Fruit fly (Drosophila melanogaster) Kc167 (cell line): ENCODE data around the gene kni.

Source experiments
- Myc ChIP-seq: fragments of >200 bp; optimal IDR thresholded peaks from 2 replicates; lab custom pipeline; 2017; ENCODE audit warnings: missing external identifiers
- Sin3A ChIP-seq: fragments of >200 bp; optimal IDR thresholded peaks from 2 replicates; lab custom pipeline; 2018; ENCODE audit warnings: missing external identifiers
- h ChIP-seq: fragments of >200 bp; optimal IDR thresholded peaks from 3 replicates; lab custom pipeline; 2018; ENCODE audit warnings: missing external identifiers
- insv ChIP-seq: fragments of >200 bp; optimal IDR thresholded peaks from 3 replicates; lab custom pipeline; 2018; ENCODE audit warnings: missing external identifiers
- psq ChIP-seq: fragments of >200 bp; optimal IDR thresholded peaks from 2 replicates; lab custom pipeline; 2017; ENCODE audit warnings: missing external identifiers
- ttk ChIP-seq: sonication (Bioruptor generic); optimal IDR thresholded peaks from 2 replicates; lab custom pipeline; 2017; ENCODE audit warnings: missing external identifiers

The kni gene

DNA sequence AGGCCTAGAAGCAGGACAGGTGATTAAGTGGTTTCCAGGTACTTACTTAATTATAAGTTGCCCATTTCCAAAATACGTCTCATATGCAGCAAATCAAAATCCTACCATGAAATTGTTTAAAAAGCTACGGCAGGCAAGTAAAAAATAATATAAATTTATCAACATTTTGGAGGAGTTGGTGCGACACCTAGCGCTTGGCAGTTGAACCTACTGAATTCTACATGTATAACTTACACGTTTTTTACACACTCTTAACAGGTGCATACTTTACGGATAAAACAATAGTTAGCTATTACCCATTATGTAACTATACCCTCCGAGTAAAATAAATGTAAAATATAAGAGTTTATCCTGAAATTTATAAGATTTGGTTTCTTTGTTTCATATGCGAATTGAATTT is 16.2 kb upstream of the kni start:
- no peak for TF ChIP-seq psq (lab: Kevin White, UChicago)
- TF ChIP-seq Myc: no peak
- TF ChIP-seq insv (lab: Kevin White, UChicago): no peak
- TF ChIP-seq Sin3A (lab: Kevin White, UChicago): no peak

dm6 chr3L:20710475-20711177 is 15.4 kb upstream of the kni start:
- TF ChIP-seq psq (lab: Kevin White, UChicago) (no peak), insv (lab: Kevin White, UChicago) (no peak), Sin3A (lab: Kevin White, UChicago) (no peak), ttk (lab: Kevin White, UChicago) (no peak), Myc (no peak), h (lab: Kevin White, UChicago) (no peak)

DNA sequence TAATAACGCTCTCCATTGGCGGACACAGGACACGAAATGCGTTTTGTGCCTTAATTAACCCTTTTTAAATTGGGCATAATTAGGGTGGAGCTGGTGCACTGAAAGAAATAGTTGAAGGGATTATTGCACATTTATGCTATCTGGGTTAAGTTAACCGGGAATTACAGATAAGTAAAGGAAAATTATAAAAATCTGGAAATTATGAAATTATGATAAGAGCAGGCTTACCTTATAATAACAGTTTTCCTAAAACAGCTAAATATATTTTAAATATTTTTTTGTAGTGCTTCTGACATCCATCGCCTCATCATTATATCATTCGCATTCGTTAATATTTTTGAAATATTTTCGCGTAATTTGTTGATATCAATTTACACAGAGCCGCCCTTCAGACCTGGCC is 12.0 kb upstream of the kni start:
- TF ChIP-seq Sin3A (lab: Kevin White, UChicago) (no peak), psq (lab: Kevin White, UChicago) (no peak), Myc (no peak), ttk (lab: Kevin White, UChicago) (no peak), h (lab: Kevin White, UChicago) (no peak), insv (lab: Kevin White, UChicago) (no peak)

- TF ChIP-seq h (lab: Kevin White, UChicago): no peak
- TF ChIP-seq insv (lab: Kevin White, UChicago): no peak
- TF ChIP-seq ttk (lab: Kevin White, UChicago): no peak
- TF ChIP-seq Myc: no peak
- no peak for TF ChIP-seq Sin3A (lab: Kevin White, UChicago)
- no peak for TF ChIP-seq psq (lab: Kevin White, UChicago)
Measured at dm6 chr3L:20700660-20701059, 5.5 kb upstream of the kni start.

DNA sequence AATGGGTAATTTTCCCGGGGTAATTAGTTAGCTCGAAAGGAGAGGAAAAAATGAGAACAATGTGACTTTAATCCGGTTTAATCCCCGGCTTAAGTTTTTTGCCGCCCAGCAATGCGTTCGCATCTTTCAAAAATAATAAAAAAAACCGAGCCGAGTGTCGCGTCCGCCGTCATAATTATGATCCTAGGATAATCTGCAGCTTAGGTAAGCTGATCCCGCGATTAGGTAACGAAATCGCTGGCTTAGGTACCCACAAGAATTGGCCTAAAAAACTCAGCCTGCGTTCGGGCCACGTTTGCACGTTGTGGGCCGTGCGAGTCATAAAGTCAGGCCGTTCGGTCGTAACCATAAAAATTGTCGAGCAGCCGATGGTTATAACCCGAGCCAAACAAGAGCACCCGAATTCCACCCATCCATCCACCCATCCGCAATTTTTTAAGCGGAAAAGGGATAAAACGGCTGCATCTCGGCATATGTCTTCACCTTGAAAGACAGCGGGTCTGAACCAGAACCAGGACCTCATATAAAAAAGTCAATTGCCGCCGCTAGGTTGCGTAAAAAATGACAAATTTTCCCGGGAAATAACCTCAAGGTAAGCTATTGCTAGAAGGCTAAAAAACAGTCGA is 2.1 kb upstream of the kni start:
- TF ChIP-seq Sin3A (lab: Kevin White, UChicago) (no peak), h (lab: Kevin White, UChicago) (no peak), Myc (no peak), ttk (lab: Kevin White, UChicago) (no peak)

DNA sequence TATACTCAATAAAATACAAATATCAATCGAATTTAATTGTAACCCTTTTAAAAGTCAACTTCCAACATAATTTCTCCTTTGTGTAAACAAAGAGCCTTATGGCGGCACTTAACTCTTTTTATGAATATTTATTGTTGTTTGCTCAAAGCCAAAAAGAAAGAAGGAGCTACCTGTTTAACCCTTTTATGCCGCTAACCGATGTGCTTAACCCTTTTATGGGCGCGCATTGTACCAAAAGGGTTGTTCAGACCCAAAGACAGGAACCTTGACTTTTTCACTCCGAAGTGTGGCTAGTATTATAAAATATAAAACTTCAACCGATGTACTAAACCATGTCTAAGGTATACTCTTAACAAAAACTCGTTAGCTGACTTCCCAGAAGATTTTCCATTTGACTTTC is 1.3 kb upstream of the kni start:
- TF ChIP-seq h (lab: Kevin White, UChicago) (no peak), Sin3A (lab: Kevin White, UChicago) (no peak), psq (lab: Kevin White, UChicago) (no peak), Myc (no peak), ttk (lab: Kevin White, UChicago) (no peak), insv (lab: Kevin White, UChicago) (no peak)

DNA sequence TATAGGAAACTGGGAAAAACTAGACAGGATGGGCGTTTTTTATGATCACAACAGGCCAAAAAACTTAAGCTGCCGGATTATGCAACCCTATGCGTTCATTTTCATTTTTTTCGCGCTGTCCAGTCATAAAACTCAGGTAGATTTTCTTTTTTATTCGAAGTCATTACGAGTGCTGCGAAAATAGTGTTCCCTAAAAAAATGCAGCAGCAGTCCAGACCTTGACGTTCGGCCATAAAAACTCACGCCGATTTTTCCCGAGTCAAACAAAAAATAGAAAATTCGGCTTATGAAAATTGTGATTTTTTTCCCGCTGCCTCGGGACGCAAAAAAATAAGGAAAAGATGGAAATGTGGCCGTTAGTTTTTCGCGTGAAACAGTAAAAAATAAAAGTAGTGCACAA is 594 bp downstream of the kni start:
- TF ChIP-seq insv (lab: Kevin White, UChicago): no peak
- TF ChIP-seq h (lab: Kevin White, UChicago): no peak
- no peak for TF ChIP-seq ttk (lab: Kevin White, UChicago)

dm6 chr3L:20692516-20692915 is 2.7 kb downstream of the kni start:
- no peak for TF ChIP-seq psq (lab: Kevin White, UChicago)

DNA sequence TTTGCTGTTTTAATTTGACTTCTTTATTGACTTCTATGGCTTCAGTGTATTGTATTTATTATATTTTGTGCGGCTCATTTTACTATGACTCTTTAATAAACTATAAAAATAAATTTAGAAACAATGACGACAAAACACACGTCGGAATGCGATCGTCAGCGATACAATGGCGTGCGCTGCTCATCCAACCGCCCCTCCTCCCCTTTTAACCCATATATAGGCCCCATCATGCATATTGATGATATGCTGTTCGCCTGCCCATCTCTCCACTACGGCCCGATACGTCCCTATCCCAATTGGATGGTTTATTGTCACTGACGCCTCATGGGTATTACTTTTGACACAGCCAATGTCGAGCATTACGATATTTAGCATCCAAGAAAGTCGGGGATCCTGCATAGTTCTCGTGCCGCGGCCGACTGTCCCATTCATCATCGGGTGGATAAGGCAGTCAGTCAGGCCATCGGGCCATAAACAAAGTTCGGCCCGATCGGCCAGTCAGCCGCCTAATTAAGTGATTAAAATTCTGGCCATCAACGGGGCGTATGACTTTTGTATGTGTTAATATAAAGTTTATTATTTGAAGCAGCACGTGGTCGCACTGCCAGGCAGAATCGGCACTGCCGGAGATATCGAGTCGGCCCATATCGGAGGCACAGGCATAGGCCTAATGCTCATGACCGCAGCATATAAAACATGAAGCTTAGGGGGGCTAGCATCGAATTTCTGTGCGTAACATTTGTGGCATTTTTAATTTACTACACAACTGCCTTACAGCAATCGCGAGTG is 4.1 kb downstream of the kni start:
- TF ChIP-seq h (lab: Kevin White, UChicago) (no peak), psq (lab: Kevin White, UChicago) (no peak), Sin3A (lab: Kevin White, UChicago) (no peak), ttk (lab: Kevin White, UChicago) (no peak), Myc (no peak), insv (lab: Kevin White, UChicago) (no peak)

DNA sequence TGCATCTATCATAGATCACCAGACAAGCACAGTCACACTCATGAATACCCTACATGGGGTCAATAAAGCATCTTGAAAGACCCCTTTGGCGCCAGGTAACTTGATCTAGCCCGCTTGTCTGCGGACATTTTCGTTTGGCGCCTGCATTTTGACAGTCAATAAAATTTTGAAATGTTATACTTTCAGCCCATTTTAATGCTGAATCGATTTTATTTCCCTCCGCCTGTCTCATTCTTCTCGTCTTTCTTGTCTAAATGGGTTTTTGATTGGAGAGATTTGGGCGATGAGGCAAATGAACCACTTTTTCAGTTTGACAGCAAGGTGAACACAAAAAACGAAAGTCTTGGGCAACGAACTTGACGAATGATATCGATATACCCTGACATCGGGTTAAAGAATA is 5.1 kb downstream of the kni start:
- TF ChIP-seq h (lab: Kevin White, UChicago) (no peak), Sin3A (lab: Kevin White, UChicago) (no peak), psq (lab: Kevin White, UChicago) (no peak), insv (lab: Kevin White, UChicago) (no peak), ttk (lab: Kevin White, UChicago) (no peak), Myc (no peak)

dm6 chr3L:20688194-20688785 is 6.9 kb downstream of the kni start:
- TF ChIP-seq psq (lab: Kevin White, UChicago) (no peak), ttk (lab: Kevin White, UChicago) (no peak), h (lab: Kevin White, UChicago) (no peak), Myc (no peak), Sin3A (lab: Kevin White, UChicago) (no peak), insv (lab: Kevin White, UChicago) (no peak)
